Fruit fly (Drosophila melanogaster): ENCODE results near the gene bbx.

DNA sequence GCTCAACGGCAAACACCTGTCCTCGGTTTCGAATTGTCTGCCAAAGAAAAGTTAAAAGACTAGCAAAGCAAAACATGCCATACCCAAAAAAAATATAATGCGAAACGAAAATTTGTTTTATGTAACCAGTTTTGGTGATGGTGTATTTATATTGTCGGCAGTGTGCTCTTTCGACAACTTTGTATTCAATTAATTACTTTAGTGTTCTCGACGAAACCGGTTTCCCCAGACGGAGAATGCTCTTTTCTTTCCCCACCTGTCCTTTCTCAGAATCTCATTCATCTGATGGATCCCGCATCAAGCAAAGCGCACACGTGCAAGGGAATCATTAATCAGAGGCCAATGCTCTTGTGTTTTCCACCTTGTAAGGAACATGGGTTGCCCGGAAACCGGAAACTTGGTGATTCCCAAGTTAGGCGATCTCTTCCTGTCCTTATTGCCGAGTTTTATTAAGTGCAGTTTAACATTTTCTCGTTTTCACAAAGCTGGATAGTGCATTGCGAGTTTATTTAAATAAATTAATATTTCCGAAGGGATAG lies 15.6 kb downstream of the bbx start:
- TF ChIP-seq CTCF (optimal IDR thresholded peaks at IDR 0.05) (no peak), CG8478 (optimal IDR thresholded peaks at IDR 0.05) (no peak)
